Worm (Caenorhabditis elegans): ENCODE measurements around the gene clec-42.

- TF ChIP-seq ama-1 (optimal IDR thresholded peaks at IDR 0.05) (no peak), scrt-1 (GFP tag; IDR thresholded peaks at IDR 0.05) (no peak), F13C5.2 (tag; optimal IDR thresholded peaks at IDR 0.05) (no peak), pes-1 (GFP tag; IDR thresholded peaks at IDR 0.05) (no peak), flt-1 (GFP tag; IDR thresholded peaks at IDR 0.05) (no peak), tbx-37 (GFP tag; conservative IDR thresholded peaks at IDR 0.05) (no peak), ceh-36 (tag; optimal IDR thresholded peaks at IDR 0.05) (no peak), hnd-1 (tag; optimal IDR thresholded peaks at IDR 0.05) (no peak), hmg-4 (GFP tag; optimal IDR thresholded peaks at IDR 0.05) (no peak), tra-4 (tag; optimal IDR thresholded peaks at IDR 0.05) (no peak)
Measured at ce11 chrV:18168266-18168665, 22.9 kb upstream of the clec-42 start, which contains the start of gene C14A6.7.
